Worm (Caenorhabditis elegans) whole organism, L4/young adult: ENCODE measurements around the gene F58H1.2.

Source experiments
- W03F9.2 ChIP-seq: fragments of 150-350 bp; optimal IDR thresholded peaks from 2 replicates; lab custom pipeline; 2014; ENCODE audit warnings: missing biosample characterization, missing genetic modification characterization
- dao-5 ChIP-seq: sonication (generic microtip); optimal IDR thresholded peaks from 2 replicates; lab custom pipeline; 2016; ENCODE audit warnings: missing genotype, missing genetic modification characterization, moderate library complexity, missing compliant biosample characterization
- him-1 ChIP-seq: sonication (generic microtip); optimal IDR thresholded peaks from 2 replicates; lab custom pipeline; 2016; ENCODE audit warnings: missing genotype, missing genetic modification reagents, missing genetic modification characterization, missing compliant biosample characterization

The F58H1.2 gene

ce11 chrV:11929046-11929590 lies at the start of gene F58H1.2:
TSS of gene F58H1.2 (plus strand) at chrV:11929096.
- TF ChIP-seq dao-5 (tag; lab: Kevin White, UChicago), result no peak
- TF ChIP-seq him-1 (tag; lab: Kevin White, UChicago), result no peak
- TF ChIP-seq W03F9.2 (tag; lab: Kevin White, UChicago), result no peak

DNA sequence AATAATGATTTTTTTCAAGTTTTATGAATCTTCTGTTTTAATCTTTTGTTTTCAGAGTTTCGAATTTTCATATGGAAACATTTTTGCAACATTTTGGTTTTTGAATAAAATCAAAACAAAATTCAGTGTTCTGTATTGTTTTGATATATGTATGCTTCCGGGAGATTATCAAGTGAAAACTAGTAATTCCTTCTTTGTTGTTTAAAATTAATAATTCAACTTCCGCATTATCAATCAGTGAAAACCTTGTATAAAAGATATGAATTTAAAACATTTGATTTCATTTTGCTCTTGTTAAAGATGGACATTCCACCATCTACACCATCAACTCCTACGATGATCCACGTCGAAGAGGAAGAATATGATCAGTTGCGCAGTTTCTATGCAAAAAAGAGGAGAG lies 49.2 kb upstream of the F58H1.2 start, which contains the start of gene sulp-5:
TSS of gene sulp-5 (plus strand) at position 301 of the 400 bp plus-strand sequence.
- TF ChIP-seq W03F9.2 (tag; lab: Kevin White, UChicago) (no peak), dao-5 (tag; lab: Kevin White, UChicago) (no peak), him-1 (tag; lab: Kevin White, UChicago) (no peak)

DNA sequence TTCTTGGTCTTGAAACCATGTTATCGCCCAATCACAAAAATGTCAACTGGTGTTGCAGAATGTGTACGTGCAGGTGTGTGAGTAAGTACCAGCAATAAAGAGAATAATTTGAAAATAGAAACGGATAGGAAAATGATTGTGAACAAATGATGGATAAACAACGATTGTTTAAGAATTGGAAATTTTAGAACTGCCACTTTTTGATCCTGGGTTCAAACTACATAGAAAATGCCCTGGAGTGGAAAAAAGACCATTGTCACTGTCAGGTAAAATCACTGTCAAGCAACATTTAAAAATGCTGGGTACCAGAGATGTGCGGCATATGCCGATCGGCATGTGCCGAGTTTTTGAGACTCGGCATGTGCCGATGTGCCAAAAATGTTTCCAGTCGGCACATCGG lies 45.7 kb upstream of the F58H1.2 start:
- TF ChIP-seq W03F9.2 (tag; lab: Kevin White, UChicago) (no peak), him-1 (tag; lab: Kevin White, UChicago) (no peak), dao-5 (tag; lab: Kevin White, UChicago) (no peak)

ce11 chrV:11885087-11885486 lies 43.8 kb upstream of the F58H1.2 start:
- no peak for TF ChIP-seq dao-5 (tag; lab: Kevin White, UChicago)

DNA sequence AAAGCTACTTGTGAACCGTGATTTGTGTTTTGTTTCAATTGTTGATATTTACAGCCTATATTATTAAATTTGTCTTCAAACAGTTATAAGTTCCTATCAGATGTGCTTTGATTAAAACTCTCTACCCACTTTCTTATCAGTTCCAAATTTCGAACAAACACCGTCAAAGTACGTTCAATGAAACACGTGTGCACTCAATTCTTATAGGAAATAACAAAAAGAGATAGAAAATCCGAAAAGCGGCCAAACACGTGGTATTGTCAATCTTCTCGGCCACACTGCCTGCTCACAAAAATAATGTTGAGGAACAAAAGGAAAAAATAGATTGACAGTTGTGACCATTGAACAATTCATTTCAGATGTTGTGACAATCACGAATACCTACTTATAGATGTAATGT lies 43.0 kb upstream of the F58H1.2 start:
- TF ChIP-seq W03F9.2 (tag; lab: Kevin White, UChicago), result no peak
- TF ChIP-seq him-1 (tag; lab: Kevin White, UChicago), result no peak
- TF ChIP-seq dao-5 (tag; lab: Kevin White, UChicago), result no peak

- TF ChIP-seq him-1 (tag; lab: Kevin White, UChicago), result no peak
- no peak for TF ChIP-seq W03F9.2 (tag; lab: Kevin White, UChicago)
- TF ChIP-seq dao-5 (tag; lab: Kevin White, UChicago), result no peak
These were observed 40.9 kb upstream of the F58H1.2 start, which contains the start of gene adh-1 for ce11 chrV:11887988-11888499. TSS of gene adh-1 (plus strand) at chrV:11888248.

- TF ChIP-seq him-1 (tag; lab: Kevin White, UChicago), result no peak
- no peak for TF ChIP-seq dao-5 (tag; lab: Kevin White, UChicago)
- TF ChIP-seq W03F9.2 (tag; lab: Kevin White, UChicago), result no peak
These were observed 40.2 kb upstream of the F58H1.2 start for ce11 chrV:11888656-11889055.

- TF ChIP-seq him-1 (tag; lab: Kevin White, UChicago), result no peak
- TF ChIP-seq W03F9.2 (tag; lab: Kevin White, UChicago), result no peak
- no peak for TF ChIP-seq dao-5 (tag; lab: Kevin White, UChicago)
These were observed 39.6 kb upstream of the F58H1.2 start for ce11 chrV:11889115-11889935.

ce11 chrV:11891143-11891862 lies 37.6 kb upstream of the F58H1.2 start, which contains the start of the genes sodh-2 and srx-76:
TSS of gene sodh-2 (minus strand) at chrV:11891243.
TSS of gene srx-76 (plus strand) at chrV:11891812.
- no peak for TF ChIP-seq dao-5 (tag; lab: Kevin White, UChicago)
- TF ChIP-seq him-1 (tag; lab: Kevin White, UChicago), result no peak
- no peak for TF ChIP-seq W03F9.2 (tag; lab: Kevin White, UChicago)

- TF ChIP-seq W03F9.2 (tag; lab: Kevin White, UChicago) (no peak), dao-5 (tag; lab: Kevin White, UChicago) (no peak), him-1 (tag; lab: Kevin White, UChicago) (no peak)
These were observed 34.9 kb upstream of the F58H1.2 start, which contains the start of gene K12G11.6 for ce11 chrV:11893975-11894374. TSS of gene K12G11.6 (plus strand) at chrV:11894331.

DNA sequence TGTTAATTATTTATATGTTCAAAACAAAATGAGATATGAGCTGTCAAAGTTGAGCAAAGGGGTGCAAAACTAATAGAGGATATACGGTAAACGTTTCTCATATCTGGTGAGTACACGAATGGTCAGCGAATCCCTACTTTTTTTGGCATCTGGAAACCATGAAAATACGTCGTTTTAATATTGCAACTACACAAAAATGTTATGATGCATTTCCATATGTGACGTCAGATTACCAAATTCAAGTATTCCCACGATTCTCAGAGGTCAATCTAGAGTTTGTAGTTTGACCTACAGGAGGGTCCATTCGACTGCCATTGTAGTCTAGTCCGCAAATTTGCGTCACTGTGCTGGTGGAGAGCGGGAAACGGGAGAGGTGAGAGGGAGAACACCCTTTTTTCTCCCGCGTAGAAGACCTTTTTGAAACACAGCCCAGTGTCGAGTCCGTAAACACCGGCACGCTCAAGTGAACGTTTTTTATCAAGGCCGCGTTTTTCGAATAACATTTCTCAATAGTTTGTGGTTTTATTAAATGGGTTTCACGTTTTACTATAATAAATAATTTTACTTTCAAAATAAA lies 32.5 kb upstream of the F58H1.2 start:
- TF ChIP-seq dao-5 (tag; lab: Kevin White, UChicago) (no peak), W03F9.2 (tag; lab: Kevin White, UChicago) (no peak), him-1 (tag; lab: Kevin White, UChicago) (no peak)

- no peak for TF ChIP-seq him-1 (tag; lab: Kevin White, UChicago)
- no peak for TF ChIP-seq W03F9.2 (tag; lab: Kevin White, UChicago)
- no peak for TF ChIP-seq dao-5 (tag; lab: Kevin White, UChicago)
These were observed 31.3 kb upstream of the F58H1.2 start for ce11 chrV:11897604-11898003.
